Worm (Caenorhabditis elegans) whole organism, L4/young adult: ENCODE results near the gene Y53C12A.7.

Experiments
- W03F9.2 ChIP-seq: fragments of 150-350 bp; optimal IDR thresholded peaks from 2 replicates; lab custom pipeline; 2014; ENCODE audit warnings: missing biosample characterization, missing genetic modification characterization
- him-1 ChIP-seq: sonication (generic microtip); optimal IDR thresholded peaks from 2 replicates; lab custom pipeline; 2016; ENCODE audit warnings: missing genotype, missing genetic modification reagents, missing genetic modification characterization, missing compliant biosample characterization

- TF ChIP-seq W03F9.2 (no peak), him-1 (tag; lab: Kevin White, UChicago) (no peak)
Observed at ce11 chrII:9725056-9725455, 24.7 kb downstream of the Y53C12A.7 start.
